Worm (Caenorhabditis elegans) whole organism, L4/young adult: ENCODE measurements around the gene exos-4.1.

Experiments used
- W03F9.2 ChIP-seq: fragments of 150-350 bp; optimal IDR thresholded peaks from 2 replicates; lab custom pipeline; 2014; ENCODE audit warnings: missing biosample characterization, missing genetic modification characterization
- him-1 ChIP-seq: sonication (generic microtip); optimal IDR thresholded peaks from 2 replicates; lab custom pipeline; 2016; ENCODE audit warnings: missing genotype, missing genetic modification reagents, missing genetic modification characterization, missing compliant biosample characterization

ce11 chrIV:13121396-13121795 lies 22.6 kb downstream of the exos-4.1 start:
- TF ChIP-seq him-1 (tag; lab: Kevin White, UChicago) = no peak
- no peak for TF ChIP-seq W03F9.2
